Worm (Caenorhabditis elegans): Measurements from ENCODE around the gene B0464.9.

DNA sequence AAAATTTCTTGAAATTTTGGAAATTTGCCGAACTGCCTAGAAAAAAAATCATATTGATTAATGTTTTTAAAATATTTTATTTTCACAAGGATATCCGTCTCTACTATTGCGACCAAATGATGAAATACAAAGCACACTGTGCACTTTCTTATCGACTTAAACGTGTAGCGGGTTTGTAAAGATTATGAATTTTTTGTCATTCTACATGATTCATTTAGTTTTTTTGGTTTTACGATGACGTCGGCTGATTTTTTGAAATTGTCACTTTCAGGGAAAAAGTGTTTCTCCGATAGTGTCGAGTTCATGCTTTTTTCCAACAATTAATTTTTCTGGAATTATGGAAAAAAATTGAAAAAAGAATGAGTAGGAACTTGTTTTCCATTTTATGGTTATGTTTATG lies 11.0 kb downstream of the B0464.9 start:
- TF ChIP-seq ama-1 (optimal IDR thresholded peaks at IDR 0.05) (no peak), pqm-1 (tag; optimal IDR thresholded peaks at IDR 0.05) (no peak), ets-4 (tag; optimal IDR thresholded peaks at IDR 0.05) (no peak), hlh-30 (tag; optimal IDR thresholded peaks at IDR 0.05; ENCODE audit: insufficient read depth) (no peak), eyg-1 (tag; optimal IDR thresholded peaks at IDR 0.05) (no peak), unc-86 (tag; optimal IDR thresholded peaks at IDR 0.05) (no peak), elt-4 (tag; optimal IDR thresholded peaks at IDR 0.05) (no peak), syd-9 (tag; optimal IDR thresholded peaks at IDR 0.05) (no peak), tbx-2 (tag; optimal IDR thresholded peaks at IDR 0.05) (no peak), pag-3 (tag; optimal IDR thresholded peaks at IDR 0.05; ENCODE audit: borderline replicate concordance) (no peak), dve-1 (tag; optimal IDR thresholded peaks at IDR 0.05) (no peak), unc-3 (GFP tag; conservative IDR thresholded peaks at IDR 0.05) (no peak), unc-3 (tag; optimal IDR thresholded peaks at IDR 0.05) (no peak), gmeb-2 (tag; optimal IDR thresholded peaks at IDR 0.05) (no peak), mec-3 (tag; optimal IDR thresholded peaks at IDR 0.05; ENCODE audit: borderline replicate concordance) (no peak)
